Fruit fly (Drosophila melanogaster) whole organism, wandering third instar larva: Measurements from ENCODE around the gene CG12398.

ENCODE experiments used
- Abd-B ChIP-seq: fragments of >200 bp; optimal IDR thresholded peaks from 2 replicates; lab custom pipeline; 2017; ENCODE audit warnings: missing biosample characterization, missing genetic modification characterization
- CG32264 ChIP-seq: fragments of 200-800 bp; sonication (Bioruptor generic); optimal IDR thresholded peaks from 2 replicates; lab custom pipeline; 2016; ENCODE audit warnings: missing biosample characterization, missing genetic modification characterization
- CG9705 ChIP-seq: fragments of 200-800 bp; sonication (Bioruptor generic); optimal IDR thresholded peaks from 2 replicates; lab custom pipeline; 2018; ENCODE audit warnings: missing biosample characterization, mild to moderate bottlenecking, missing genetic modification characterization
- CrebA ChIP-seq: fragments of 200-800 bp; sonication (Bioruptor generic); optimal IDR thresholded peaks from 2 replicates; lab custom pipeline; 2016; ENCODE audit warnings: missing biosample characterization, mild to moderate bottlenecking, missing genetic modification characterization, borderline replicate concordance
- Dfd ChIP-seq: fragments of >200 bp; optimal IDR thresholded peaks from 2 replicates; lab custom pipeline; 2017; ENCODE audit warnings: missing biosample characterization, missing genetic modification characterization
- Dif ChIP-seq: fragments of 200-275, 200-300 bp; sonication (Bioruptor generic); optimal IDR thresholded peaks from 2 replicates; lab custom pipeline; 2018; ENCODE audit warnings: missing biosample characterization, missing genetic modification characterization; ENCODE audit not compliant: partially characterized antibody
- GATAd ChIP-seq: sonication (Bioruptor generic); optimal IDR thresholded peaks from 2 replicates; lab custom pipeline; 2016; ENCODE audit warnings: missing biosample characterization, missing genetic modification characterization
- HLH106 ChIP-seq: fragments of 200-800 bp; optimal IDR thresholded peaks from 3 replicates; lab custom pipeline; 2019; ENCODE audit warnings: missing biosample characterization, mild to moderate bottlenecking, missing genetic modification characterization, moderate library complexity
- Hnf4 ChIP-seq: fragments of 200-800 bp; sonication (Bioruptor generic); optimal IDR thresholded peaks from 2 replicates; lab custom pipeline; 2016; ENCODE audit warnings: missing biosample characterization, mild to moderate bottlenecking, missing genetic modification characterization
- Hr78 ChIP-seq: fragments of >200 bp; optimal IDR thresholded peaks from 2 replicates; lab custom pipeline; 2017; ENCODE audit warnings: missing biosample characterization, missing genetic modification characterization
- Hr83 ChIP-seq: fragments of 200-300 bp; sonication (Bioruptor generic); optimal IDR thresholded peaks from 2 replicates; lab custom pipeline; 2016; ENCODE audit warnings: missing biosample characterization, mild to moderate bottlenecking, missing genetic modification characterization, moderate library complexity; ENCODE audit not compliant: poor library complexity, severe bottlenecking
- Jra ChIP-seq: sonication (Bioruptor generic); optimal IDR thresholded peaks from 2 replicates; lab custom pipeline; 2016; ENCODE audit warnings: missing biosample characterization, missing genetic modification characterization
- Mio ChIP-seq: sonication (Bioruptor generic); optimal IDR thresholded peaks from 2 replicates; lab custom pipeline; 2016; ENCODE audit warnings: missing biosample characterization, missing genetic modification characterization
- Myc ChIP-seq: fragments of >200 bp; optimal IDR thresholded peaks from 2 replicates; lab custom pipeline; 2017
- N ChIP-seq: fragments of >200 bp; optimal IDR thresholded peaks from 2 replicates; lab custom pipeline; 2018; ENCODE audit warnings: missing biosample characterization, missing external identifiers, missing genetic modification characterization
- OdsH ChIP-seq: fragments of 200-800 bp; sonication (Bioruptor generic); optimal IDR thresholded peaks from 2 replicates; lab custom pipeline; 2016; ENCODE audit warnings: missing biosample characterization, mild to moderate bottlenecking, missing genetic modification characterization
- Rel ChIP-seq, 2 experiments: fragments of 200-800 bp; sonication (Bioruptor generic) in 1 of 2; optimal IDR thresholded peaks; 2 replicates in 1 of 2; 3 replicates in 1 of 2; lab custom pipeline; 2016 to 2019; ENCODE audit warnings: mild to moderate bottlenecking in 2 of 2, missing biosample characterization in 2 of 2, missing genetic modification characterization in 2 of 2, moderate library complexity in 1 of 2
- Sp1 ChIP-seq: fragments of 200-800 bp; sonication (Bioruptor generic); optimal IDR thresholded peaks from 3 replicates; lab custom pipeline; 2019; ENCODE audit warnings: missing biosample characterization, mild to moderate bottlenecking, missing genetic modification characterization, moderate library complexity
- Vsx2 ChIP-seq: fragments of 200-300, 225-300 bp; sonication (Bioruptor generic); optimal IDR thresholded peaks from 2 replicates; lab custom pipeline; 2018; ENCODE audit warnings: missing biosample characterization, missing genetic modification characterization; ENCODE audit not compliant: partially characterized antibody
- br ChIP-seq: fragments of 200-800 bp; sonication (Bioruptor generic); optimal IDR thresholded peaks from 2 replicates; lab custom pipeline; 2016; ENCODE audit warnings: missing biosample characterization, missing genetic modification characterization
- brk ChIP-seq: fragments of 200-800 bp; sonication (Bioruptor generic); optimal IDR thresholded peaks from 2 replicates; lab custom pipeline; 2016; ENCODE audit warnings: missing biosample characterization, mild to moderate bottlenecking, missing genetic modification characterization
- dl ChIP-seq, 2 experiments: fragments of 175-275, 200-275 bp in 1 of 2; fragments of 200-275 bp in 1 of 2; sonication (Bioruptor generic); optimal IDR thresholded peaks; lab custom pipeline; 2018; ENCODE audit warnings: mild to moderate bottlenecking in 2 of 2, missing biosample characterization in 2 of 2, missing genetic modification characterization in 2 of 2, moderate library complexity in 2 of 2; ENCODE audit not compliant: partially characterized antibody in 2 of 2, insufficient read depth in 1 of 2
- dmrt93B ChIP-seq: fragments of 200-800 bp; sonication (Bioruptor generic); optimal IDR thresholded peaks from 2 replicates; lab custom pipeline; 2018; ENCODE audit warnings: missing biosample characterization, mild to moderate bottlenecking, missing genetic modification characterization
- dsf ChIP-seq: sonication (Bioruptor generic); optimal IDR thresholded peaks from 2 replicates; lab custom pipeline; 2016; ENCODE audit warnings: missing biosample characterization, missing genetic modification characterization, borderline replicate concordance
- ey ChIP-seq: fragments of 200-800 bp; sonication (Bioruptor generic); optimal IDR thresholded peaks from 2 replicates; lab custom pipeline; 2016; ENCODE audit warnings: missing biosample characterization, missing genetic modification characterization
- foxo ChIP-seq, 2 experiments: fragments of 200-800 bp; sonication (Bioruptor generic); optimal IDR thresholded peaks; 2 replicates in 1 of 2; 3 replicates in 1 of 2; lab custom pipeline; 2016 to 2017; ENCODE audit warnings: missing biosample characterization in 2 of 2, missing genetic modification characterization in 2 of 2
- fru ChIP-seq: fragments of 200-800 bp; sonication (Bioruptor generic); optimal IDR thresholded peaks from 3 replicates; lab custom pipeline; 2016; ENCODE audit warnings: missing biosample characterization, mild to moderate bottlenecking, missing genetic modification characterization
- h ChIP-seq: fragments of 200-800 bp; sonication (Bioruptor generic); optimal IDR thresholded peaks from 3 replicates; lab custom pipeline; 2016; ENCODE audit warnings: missing biosample characterization, mild to moderate bottlenecking, missing genetic modification characterization
- jim ChIP-seq: fragments of 175-275, 200-325 bp; sonication (Bioruptor generic); optimal IDR thresholded peaks from 2 replicates; lab custom pipeline; 2016; ENCODE audit warnings: missing biosample characterization, mild to moderate bottlenecking, missing genetic modification characterization
- lola ChIP-seq: fragments of >200 bp; optimal IDR thresholded peaks from 2 replicates; lab custom pipeline; 2017; ENCODE audit warnings: missing biosample characterization, missing genetic modification characterization
- pan ChIP-seq: fragments of >200 bp; optimal IDR thresholded peaks from 2 replicates; lab custom pipeline; 2017
- psq ChIP-seq: fragments of 200-800 bp; sonication (Bioruptor generic); optimal IDR thresholded peaks from 3 replicates; lab custom pipeline; 2017; ENCODE audit warnings: missing biosample characterization, mild to moderate bottlenecking, missing genetic modification characterization, moderate library complexity
- rgr ChIP-seq: fragments of 200-800 bp; sonication (Bioruptor generic); optimal IDR thresholded peaks from 3 replicates; lab custom pipeline; 2016; ENCODE audit warnings: missing biosample characterization, mild to moderate bottlenecking, missing genetic modification characterization
- sage ChIP-seq: fragments of 200-800 bp; sonication (Bioruptor generic); optimal IDR thresholded peaks from 2 replicates; lab custom pipeline; 2016; ENCODE audit warnings: missing biosample characterization, mild to moderate bottlenecking, missing genetic modification characterization
- sv ChIP-seq: fragments of 200-800 bp; sonication (Bioruptor generic); optimal IDR thresholded peaks from 3 replicates; lab custom pipeline; 2016; ENCODE audit warnings: missing biosample characterization, missing genetic modification characterization
- tai ChIP-seq: sonication (Bioruptor generic); optimal IDR thresholded peaks from 2 replicates; lab custom pipeline; 2016; ENCODE audit warnings: missing biosample characterization, missing genetic modification characterization
- usp ChIP-seq: fragments of >200 bp; optimal IDR thresholded peaks from 2 replicates; lab custom pipeline; 2017; ENCODE audit warnings: missing biosample characterization, missing genetic modification characterization
- woc ChIP-seq: sonication (Bioruptor generic); optimal IDR thresholded peaks from 2 replicates; lab custom pipeline; 2016; ENCODE audit warnings: missing biosample characterization, mild to moderate bottlenecking, missing genetic modification characterization

CG12398 gene

dm6 chrX:14950273-14951272 lies 37.0 kb upstream of the CG12398 start:
- TF ChIP-seq Abd-B (GFP tag; lab: Kevin White, UChicago) (no peak), Dif (peak; percentile 54), CG32264 (GFP tag; lab: Kevin White, UChicago) (peak; percentile 89), brk (peak; percentile 93), Sp1 (peak; percentile 99), rgr (peak; percentile 98), Hr78 (GFP tag; lab: Kevin White, UChicago) (no peak), woc (GFP tag; lab: Kevin White, UChicago) (peak; percentile 97), GATAd (GFP tag; lab: Kevin White, UChicago) (peak; percentile 90), sv (GFP tag; lab: Kevin White, UChicago) (peak; percentile 89), HLH106 (tag; lab: Kevin White, UChicago) (peak; percentile 99), dl (GFP tag; optimal IDR thresholded peaks at IDR 0.05; lab: Kevin White, UChicago; ENCODE audit: insufficient read depth in 1 of 2, partially characterized antibody in 2 of 2) (peak in 1 of 2 experiments; percentile 27), Mio (GFP tag; lab: Kevin White, UChicago) (peak; percentile 66), Hnf4 (GFP tag; lab: Kevin White, UChicago) (peak; percentile 95), usp (GFP tag; lab: Kevin White, UChicago) (no peak), tai (GFP tag; lab: Kevin White, UChicago) (peak; percentile 93), h (peak; percentile 98), dmrt93B (GFP tag; lab: Kevin White, UChicago) (peak; percentile 99), lola (GFP tag; lab: Kevin White, UChicago) (no peak), Jra (GFP tag; lab: Kevin White, UChicago) (peak; percentile 93), psq (GFP tag; lab: Kevin White, UChicago) (peak; percentile 97), sage (GFP tag; lab: Kevin White, UChicago) (peak; percentile 94), br (GFP tag; lab: Kevin White, UChicago) (peak; percentile 97), fru (GFP tag; lab: Kevin White, UChicago) (peak; percentile 98), CrebA (GFP tag; lab: Kevin White, UChicago) (peak; percentile 89), CG9705 (GFP tag; lab: Kevin White, UChicago) (peak; percentile 97), Hr83 (no peak), Myc (lab: Kevin White, UChicago) (no peak), Dfd (GFP tag; lab: Kevin White, UChicago) (peak; percentile 94), OdsH (GFP tag; lab: Kevin White, UChicago) (peak; percentile 97), foxo (GFP tag; optimal IDR thresholded peaks at IDR 0.05; lab: Kevin White, UChicago) (peak; percentile 52 to 98), Rel (GFP tag; optimal IDR thresholded peaks at IDR 0.05; lab: Kevin White, UChicago) (peak; percentile 74), Rel (tag; optimal IDR thresholded peaks at IDR 0.05; lab: Kevin White, UChicago) (peak; percentile 83), pan (no peak), jim (GFP tag; lab: Kevin White, UChicago) (peak; percentile 38), ey (GFP tag; lab: Kevin White, UChicago) (peak; percentile 97), N (GFP tag; lab: Kevin White, UChicago) (no peak), dsf (GFP tag; lab: Kevin White, UChicago) (peak; percentile 88), Vsx2 (GFP tag; lab: Kevin White, UChicago) (peak; percentile 70)

- no peak for TF ChIP-seq CG9705 (GFP tag; lab: Kevin White, UChicago)
- TF ChIP-seq OdsH (GFP tag; lab: Kevin White, UChicago): no peak
- no peak for TF ChIP-seq h
- no peak for TF ChIP-seq psq (GFP tag; lab: Kevin White, UChicago)
- TF ChIP-seq Jra (GFP tag; lab: Kevin White, UChicago): no peak
- no peak for TF ChIP-seq dl (GFP tag; optimal IDR thresholded peaks at IDR 0.05; lab: Kevin White, UChicago; ENCODE audit: insufficient read depth in 1 of 2, partially characterized antibody in 2 of 2)
- no peak for TF ChIP-seq GATAd (GFP tag; lab: Kevin White, UChicago)
- no peak for TF ChIP-seq Myc (lab: Kevin White, UChicago)
- TF ChIP-seq Dfd (GFP tag; lab: Kevin White, UChicago): no peak
- TF ChIP-seq ey (GFP tag; lab: Kevin White, UChicago): no peak
- peak; percentile 77 for TF ChIP-seq br (GFP tag; lab: Kevin White, UChicago)
- no peak for TF ChIP-seq Rel (GFP tag; optimal IDR thresholded peaks at IDR 0.05; lab: Kevin White, UChicago)
- TF ChIP-seq Rel (tag; optimal IDR thresholded peaks at IDR 0.05; lab: Kevin White, UChicago): peak; percentile 54
- no peak for TF ChIP-seq jim (GFP tag; lab: Kevin White, UChicago)
- TF ChIP-seq Hr78 (GFP tag; lab: Kevin White, UChicago): no peak
- TF ChIP-seq Hnf4 (GFP tag; lab: Kevin White, UChicago): peak; percentile 8
- TF ChIP-seq Hr83: no peak
- no peak for TF ChIP-seq sv (GFP tag; lab: Kevin White, UChicago)
Observed at dm6 chrX:14949227-14949626, 35.6 kb upstream of the CG12398 start.
